Worm (Caenorhabditis elegans): Measurements from ENCODE around the gene cdd-1.

- no peak for TF ChIP-seq lin-15B (tag; optimal IDR thresholded peaks at IDR 0.05)
- no peak for TF ChIP-seq egl-27 (tag; optimal IDR thresholded peaks at IDR 0.05)
- TF ChIP-seq fkh-10 (GFP tag; optimal IDR thresholded peaks at IDR 0.05) = no peak
- no peak for TF ChIP-seq jun-1 (tag; optimal IDR thresholded peaks at IDR 0.05)
- TF ChIP-seq ama-1 (optimal IDR thresholded peaks at IDR 0.05) = no peak
Measured at ce11 chrX:8216957-8217356, 6.0 kb upstream of the cdd-1 start.

All from whole organism, L3 larva.